Fruit fly (Drosophila melanogaster) whole organism, pupa: ENCODE data around the gene Tmx3.

Source experiments
- CG10348 ChIP-seq: fragments of 200-800 bp; sonication (Bioruptor generic); IDR thresholded peaks from 2 replicates; pipeline ENCODE4 v1.3.6; 2022; ENCODE audit warnings: missing biosample characterization, missing genetic modification characterization
- CG12605 ChIP-seq: fragments of 200-800 bp; sonication (Bioruptor generic); IDR thresholded peaks from 2 replicates; pipeline ENCODE4 v1.3.6; 2022; ENCODE audit warnings: missing biosample characterization, missing genetic modification characterization
- CG15710 ChIP-seq: fragments of 200-800 bp; sonication (Bioruptor generic); optimal IDR thresholded peaks from 2 replicates; lab custom pipeline; 2018; ENCODE audit warnings: missing biosample characterization, mild to moderate bottlenecking, missing genetic modification characterization, moderate library complexity
- CG17806 ChIP-seq: fragments of 200-800 bp; sonication (Bioruptor generic); optimal IDR thresholded peaks from 2 replicates; lab custom pipeline; 2018; ENCODE audit warnings: missing biosample characterization, mild to moderate bottlenecking, missing genetic modification characterization, moderate library complexity
- CG4496 ChIP-seq: fragments of 200-800 bp; sonication (Bioruptor generic); IDR thresholded peaks from 3 replicates; pipeline ENCODE4 v1.3.6; 2022; ENCODE audit warnings: missing biosample characterization, missing genetic modification characterization
- EcR ChIP-seq: fragments of 200-800 bp; sonication (Bioruptor generic); optimal IDR thresholded peaks from 3 replicates; lab custom pipeline; 2019; ENCODE audit warnings: missing biosample characterization, missing genetic modification characterization, mild to moderate bottlenecking, moderate library complexity, missing genetic modification reagents
- Pif1B ChIP-seq: fragments of 200-800 bp; sonication (Bioruptor generic); optimal IDR thresholded peaks from 3 replicates; lab custom pipeline; 2016; ENCODE audit warnings: missing biosample characterization, missing genetic modification characterization
- gl ChIP-seq: fragments of 200-800 bp; sonication (Bioruptor generic); optimal IDR thresholded peaks from 2 replicates; lab custom pipeline; 2018; ENCODE audit warnings: missing biosample characterization, mild to moderate bottlenecking, missing genetic modification characterization
- rn ChIP-seq: fragments of 200-800 bp; sonication (Bioruptor generic); IDR thresholded peaks from 2 replicates; pipeline ENCODE4 v1.3.6; 2022; ENCODE audit warnings: missing biosample characterization, missing genetic modification characterization

dm6 chr3L:16197450-16197918 is 31.4 kb upstream of the Tmx3 start, which contains the start of gene CG33687:
- TF ChIP-seq rn (GFP tag; lab: Robert Waterston, UW): no peak
- no peak for TF ChIP-seq CG17806 (tag; lab: Kevin White, UChicago)
- TF ChIP-seq CG15710 (tag; lab: Kevin White, UChicago): no peak
- no peak for TF ChIP-seq EcR
- TF ChIP-seq CG10348 (GFP tag; lab: Robert Waterston, UW): no peak
- no peak for TF ChIP-seq Pif1B (GFP tag; lab: Kevin White, UChicago)
- TF ChIP-seq CG12605 (GFP tag; lab: Robert Waterston, UW): no peak
- TF ChIP-seq CG4496 (GFP tag; lab: Robert Waterston, UW): no peak
- TF ChIP-seq gl (tag; lab: Kevin White, UChicago): no peak
